5 fruit fly cellular contexts compared by ENCODE assay signal in the genomic region with DNA sequence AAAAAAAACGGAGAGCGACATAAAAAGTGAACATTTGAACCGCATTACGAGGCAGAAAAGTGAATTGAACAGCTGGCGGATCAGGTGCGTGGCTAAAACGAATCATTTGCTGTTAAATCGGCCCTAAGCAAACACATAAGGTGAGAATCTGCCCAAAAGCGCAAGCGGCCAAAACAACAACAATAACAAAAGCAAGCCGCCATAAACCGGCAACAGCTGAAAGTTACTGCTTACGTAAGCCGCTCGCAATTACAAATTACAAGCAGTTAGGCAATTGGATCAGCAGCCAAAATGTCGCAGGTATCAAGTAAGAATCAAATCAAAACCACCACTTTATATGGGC.
TF ChIP-seq lines count a peak whose summit lies in the region.

No protein-coding gene starts in this region.

- TF ChIP-seq CTCF in whole organism, embryonic (GFP tag; optimal IDR thresholded peaks at IDR 0.05; lab: Kevin White, UChicago), result no peak

TF ChIP-seq in whole organism, adult, 20 proteins besides CTCF, POLR2A, EP300 and RAD21:
- TF ChIP-seq Mnt (GFP tag; optimal IDR thresholded peaks at IDR 0.05; lab: Kevin White, UChicago), result no peak
- no peak for TF ChIP-seq CG1620 (GFP tag; optimal IDR thresholded peaks at IDR 0.05; lab: Kevin White, UChicago)
- TF ChIP-seq CG14711 (tag; optimal IDR thresholded peaks at IDR 0.05; lab: Kevin White, UChicago), result no peak
- TF ChIP-seq tj (GFP tag; optimal IDR thresholded peaks at IDR 0.05; lab: Kevin White, UChicago), result peak; percentile 63
- no peak for TF ChIP-seq toe (GFP tag; optimal IDR thresholded peaks at IDR 0.05; lab: Kevin White, UChicago)
- no peak for TF ChIP-seq bab1 (GFP tag; optimal IDR thresholded peaks at IDR 0.05; lab: Kevin White, UChicago)
- TF ChIP-seq Hr96 (GFP tag; optimal IDR thresholded peaks at IDR 0.05; lab: Kevin White, UChicago), result no peak
- TF ChIP-seq CG33017 (tag; optimal IDR thresholded peaks at IDR 0.05; lab: Kevin White, UChicago), result no peak
- TF ChIP-seq pad (GFP tag; optimal IDR thresholded peaks at IDR 0.05; lab: Kevin White, UChicago), result no peak
- no peak for TF ChIP-seq CG5204 (GFP tag; optimal IDR thresholded peaks at IDR 0.05; lab: Kevin White, UChicago)
- no peak for TF ChIP-seq CG7045 (GFP tag; optimal IDR thresholded peaks at IDR 0.05; lab: Kevin White, UChicago)
- no peak for TF ChIP-seq CG11617 (GFP tag; optimal IDR thresholded peaks at IDR 0.05; lab: Kevin White, UChicago)
- TF ChIP-seq ovo (GFP tag; optimal IDR thresholded peaks at IDR 0.05; lab: Kevin White, UChicago), result no peak
- no peak for TF ChIP-seq Clk (GFP tag; optimal IDR thresholded peaks at IDR 0.05; lab: Kevin White, UChicago)
- TF ChIP-seq cnc (optimal IDR thresholded peaks at IDR 0.05; lab: Kevin White, UChicago), result peak; percentile 37 to 60
- no peak for TF ChIP-seq kay (GFP tag; lab: Kevin White, UChicago; ENCODE audit: borderline replicate concordance)
- no peak for TF ChIP-seq cic (GFP tag; optimal IDR thresholded peaks at IDR 0.05; lab: Kevin White, UChicago)
- no peak for TF ChIP-seq CG12768 (GFP tag; optimal IDR thresholded peaks at IDR 0.05; lab: Kevin White, UChicago)

TF ChIP-seq in whole organism, embryonic, 481 proteins besides CTCF, POLR2A, EP300 and RAD21:
- TF ChIP-seq CG7928 (GFP tag; optimal IDR thresholded peaks at IDR 0.05; lab: Kevin White, UChicago), result peak; percentile 14
- TF ChIP-seq CG11695 (GFP tag; IDR thresholded peaks at IDR 0.05; lab: Robert Waterston, UW), result 0 out of 3 replicates have a peak, but pooled peaks have one; percentile 24
- no peak for TF ChIP-seq CG31365 (tag; optimal IDR thresholded peaks at IDR 0.05; lab: Kevin White, UChicago)
- 0 out of 2 replicates have a peak, but pooled peaks have one; percentile 12 for TF ChIP-seq Bgb (GFP tag; IDR thresholded peaks at IDR 0.05; lab: Robert Waterston, UW; ENCODE audit: partially characterized antibody)
- no peak for TF ChIP-seq br (optimal IDR thresholded peaks at IDR 0.05; lab: Kevin White, UChicago)
- peak; percentile 62 for TF ChIP-seq CG9437 (GFP tag; optimal IDR thresholded peaks at IDR 0.05; lab: Kevin White, UChicago)
- TF ChIP-seq insv (GFP tag; optimal IDR thresholded peaks at IDR 0.05; lab: Kevin White, UChicago), result peak in 1 of 2 experiments; percentile 75
- 0 out of 3 replicates have a peak, but pooled peaks have one; percentile 55 for TF ChIP-seq so (GFP tag; IDR thresholded peaks at IDR 0.05; lab: Robert Waterston, UW)
- peak; percentile 84 for TF ChIP-seq CG17385 (GFP tag; optimal IDR thresholded peaks at IDR 0.05; lab: Kevin White, UChicago)
- TF ChIP-seq Pdp1 (GFP tag; optimal IDR thresholded peaks at IDR 0.05; lab: Kevin White, UChicago), result peak in 1 of 2 experiments; percentile 94
- TF ChIP-seq Drgx (GFP tag; IDR thresholded peaks at IDR 0.05; lab: Robert Waterston, UW), result peak; percentile 27; the same call in 1 of the 2 replicates
- TF ChIP-seq fd96Cb (tag; optimal IDR thresholded peaks at IDR 0.05; lab: Kevin White, UChicago), result no peak
TF ChIP-seq in whole organism, embryonic: peak in this region for 9.

TF ChIP-seq in whole organism, prepupa, 60 proteins besides CTCF, POLR2A, EP300 and RAD21 (continues in another document):
- TF ChIP-seq Smox (GFP tag; optimal IDR thresholded peaks at IDR 0.05; lab: Kevin White, UChicago) (no peak), Eip75B (GFP tag; optimal IDR thresholded peaks at IDR 0.05; lab: Kevin White, UChicago) (no peak), net (GFP tag; optimal IDR thresholded peaks at IDR 0.05; lab: Kevin White, UChicago) (peak; percentile 47), CG1621 (tag; optimal IDR thresholded peaks at IDR 0.05; lab: Kevin White, UChicago) (no peak), salr (GFP tag; optimal IDR thresholded peaks at IDR 0.05; lab: Kevin White, UChicago) (no peak), CG9139 (GFP tag; optimal IDR thresholded peaks at IDR 0.05; lab: Kevin White, UChicago) (no peak), Lpt (GFP tag; optimal IDR thresholded peaks at IDR 0.05; lab: Kevin White, UChicago) (no peak), acj6 (GFP tag; optimal IDR thresholded peaks at IDR 0.05; lab: Kevin White, UChicago) (no peak), CG7368 (GFP tag; optimal IDR thresholded peaks at IDR 0.05; lab: Kevin White, UChicago) (no peak), svp (GFP tag; lab: Kevin White, UChicago) (no peak), CG8119 (GFP tag; IDR thresholded peaks at IDR 0.05; lab: Robert Waterston, UW) (no peak), CG6854 (GFP tag; optimal IDR thresholded peaks at IDR 0.05; lab: Kevin White, UChicago) (peak; percentile 60), esn (GFP tag; optimal IDR thresholded peaks at IDR 0.05; lab: Kevin White, UChicago) (no peak), ss (GFP tag; optimal IDR thresholded peaks at IDR 0.05; lab: Kevin White, UChicago) (no peak), achi (GFP tag; optimal IDR thresholded peaks at IDR 0.05; lab: Kevin White, UChicago) (no peak), Sox102F (GFP tag; optimal IDR thresholded peaks at IDR 0.05; lab: Kevin White, UChicago) (no peak), Blimp-1 (GFP tag; optimal IDR thresholded peaks at IDR 0.05; lab: Kevin White, UChicago) (no peak), Sox14 (GFP tag; optimal IDR thresholded peaks at IDR 0.05; lab: Kevin White, UChicago) (no peak), fkh (GFP tag; optimal IDR thresholded peaks at IDR 0.05; lab: Kevin White, UChicago) (peak; percentile 91), dsx (GFP tag; optimal IDR thresholded peaks at IDR 0.05; lab: Kevin White, UChicago; ENCODE audit: poor library complexity, severe bottlenecking) (no peak), CG10631 (GFP tag; optimal IDR thresholded peaks at IDR 0.05; lab: Kevin White, UChicago) (no peak)

TF ChIP-seq in whole organism, pupa, 21 proteins besides CTCF, POLR2A, EP300 and RAD21:
- TF ChIP-seq D1 (tag; optimal IDR thresholded peaks at IDR 0.05; lab: Kevin White, UChicago) (no peak), CG4496 (GFP tag; IDR thresholded peaks at IDR 0.05; lab: Robert Waterston, UW) (0 out of 3 replicates have a peak, but pooled peaks have one; percentile 25), Pif1A (GFP tag; optimal IDR thresholded peaks at IDR 0.05; lab: Kevin White, UChicago) (no peak), CG12605 (GFP tag; IDR thresholded peaks at IDR 0.05; lab: Robert Waterston, UW) (peak; percentile 42; the same call in 1 of the 2 replicates), CG32121 (GFP tag; IDR thresholded peaks at IDR 0.05; lab: Robert Waterston, UW) (0 out of 2 replicates have a peak, but pooled peaks have one; percentile 1), Ets98B (GFP tag; IDR thresholded peaks at IDR 0.05; lab: Robert Waterston, UW) (peak; percentile 3; the same call in 1 of the 2 replicates)

TF ChIP-seq in whole organism, wandering third instar larva, 38 proteins besides CTCF, POLR2A, EP300 and RAD21:
- TF ChIP-seq h (GFP tag; optimal IDR thresholded peaks at IDR 0.05; lab: Kevin White, UChicago) (no peak), Hr83 (GFP tag; optimal IDR thresholded peaks at IDR 0.05; lab: Kevin White, UChicago; ENCODE audit: poor library complexity, severe bottlenecking) (peak; percentile 3)
